Fruit fly (Drosophila melanogaster) whole organism, wandering third instar larva: ENCODE measurements around the gene CG11986.

Experiments used
- CG32264 ChIP-seq: fragments of 200-800 bp; sonication (Bioruptor generic); optimal IDR thresholded peaks from 2 replicates; lab custom pipeline; 2016; ENCODE audit warnings: missing biosample characterization, missing genetic modification characterization
- CG9705 ChIP-seq: fragments of 200-800 bp; sonication (Bioruptor generic); optimal IDR thresholded peaks from 2 replicates; lab custom pipeline; 2018; ENCODE audit warnings: missing biosample characterization, mild to moderate bottlenecking, missing genetic modification characterization
- Dif ChIP-seq: fragments of 200-275, 200-300 bp; sonication (Bioruptor generic); optimal IDR thresholded peaks from 2 replicates; lab custom pipeline; 2018; ENCODE audit warnings: missing biosample characterization, missing genetic modification characterization; ENCODE audit not compliant: partially characterized antibody
- br ChIP-seq: fragments of 200-800 bp; sonication (Bioruptor generic); optimal IDR thresholded peaks from 2 replicates; lab custom pipeline; 2016; ENCODE audit warnings: missing biosample characterization, missing genetic modification characterization
- h ChIP-seq: fragments of 200-800 bp; sonication (Bioruptor generic); optimal IDR thresholded peaks from 3 replicates; lab custom pipeline; 2016; ENCODE audit warnings: missing biosample characterization, mild to moderate bottlenecking, missing genetic modification characterization
- psq ChIP-seq: fragments of 200-800 bp; sonication (Bioruptor generic); optimal IDR thresholded peaks from 3 replicates; lab custom pipeline; 2017; ENCODE audit warnings: missing biosample characterization, mild to moderate bottlenecking, missing genetic modification characterization, moderate library complexity
- usp ChIP-seq: fragments of >200 bp; optimal IDR thresholded peaks from 2 replicates; lab custom pipeline; 2017; ENCODE audit warnings: missing biosample characterization, missing genetic modification characterization

DNA sequence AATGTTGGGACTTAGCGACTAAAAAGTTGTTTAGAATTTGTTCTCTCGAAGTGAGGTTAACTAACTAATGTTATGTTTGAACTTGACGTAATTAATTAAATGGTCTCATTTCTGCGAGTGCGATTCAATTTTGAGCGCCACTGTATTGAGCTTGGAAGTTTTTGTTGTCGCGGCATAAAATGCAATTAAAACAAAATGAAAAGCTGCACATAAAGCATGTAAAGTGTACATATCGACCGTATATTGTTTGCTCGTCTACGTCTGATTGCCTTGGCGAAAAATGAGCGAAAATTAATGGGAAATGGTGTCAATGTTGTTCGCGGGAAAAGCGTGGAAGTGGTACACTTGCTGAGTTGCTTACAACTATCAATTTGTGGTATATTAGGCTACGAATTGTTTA, 1.6 kb downstream of the CG11986 start:
- TF ChIP-seq h (no peak), Dif (GFP tag; lab: Kevin White, UChicago) (no peak), br (no peak), usp (GFP tag; lab: Kevin White, UChicago) (no peak), psq (GFP tag; lab: Kevin White, UChicago) (no peak), CG9705 (no peak), CG32264 (GFP tag; lab: Kevin White, UChicago) (no peak)
